Worm (Caenorhabditis elegans) whole organism, early embryonic: Measurements from ENCODE around the gene ran-1.

Experiments used
- F13C5.2 ChIP-seq: sonication (generic microtip); optimal IDR thresholded peaks from 2 replicates; lab custom pipeline; 2017; ENCODE audit warnings: mild to moderate bottlenecking, missing genetic modification characterization, inconsistent platforms, missing compliant biosample characterization
- aly-1 ChIP-seq: sonication (generic microtip); optimal IDR thresholded peaks from 2 replicates; lab custom pipeline; 2016; ENCODE audit warnings: missing genetic modification characterization, missing compliant biosample characterization
- ama-1 ChIP-seq: fragments of 150-350 bp; optimal IDR thresholded peaks from 2 replicates; lab custom pipeline; 2014
- ceh-13 ChIP-seq: fragments of 200-800 bp; sonication (Bioruptor generic); optimal IDR thresholded peaks from 2 replicates; lab custom pipeline; 2018; ENCODE audit warnings: mild to moderate bottlenecking, missing genetic modification characterization, missing compliant biosample characterization
- ceh-36 ChIP-seq: sonication (generic microtip); optimal IDR thresholded peaks from 2 replicates; lab custom pipeline; 2016; ENCODE audit warnings: missing genetic modification characterization, inconsistent platforms, missing compliant biosample characterization
- ets-7 ChIP-seq: sonication (generic microtip); optimal IDR thresholded peaks from 2 replicates; lab custom pipeline; 2016; ENCODE audit warnings: missing genotype, missing genetic modification characterization, missing compliant biosample characterization
- flt-1 ChIP-seq: fragments of 200-800 bp; sonication (Bioruptor generic); IDR thresholded peaks from 2 replicates; pipeline ENCODE4 v1.3.6; 2022; ENCODE audit warnings: missing genetic modification characterization, missing compliant biosample characterization
- hmbx-1 ChIP-seq: sonication (generic microtip); optimal IDR thresholded peaks from 2 replicates; lab custom pipeline; 2016; ENCODE audit warnings: mild to moderate bottlenecking, missing genetic modification characterization, missing compliant biosample characterization
- hmg-4 ChIP-seq: fragments of 200-800 bp; sonication (Bioruptor generic); optimal IDR thresholded peaks from 2 replicates; lab custom pipeline; 2018; ENCODE audit warnings: mild to moderate bottlenecking, missing genetic modification characterization, missing compliant biosample characterization
- hnd-1 ChIP-seq: sonication (generic microtip); optimal IDR thresholded peaks from 2 replicates; lab custom pipeline; 2016; ENCODE audit warnings: missing genetic modification characterization, missing compliant biosample characterization
- pes-1 ChIP-seq: fragments of 200-800 bp; sonication (Bioruptor generic); IDR thresholded peaks from 2 replicates; pipeline ENCODE4 v1.3.6; 2022; ENCODE audit warnings: missing genetic modification reagents, missing genetic modification characterization, missing compliant biosample characterization
- scrt-1 ChIP-seq: fragments of 200-800 bp; sonication (Bioruptor generic); IDR thresholded peaks from 2 replicates; pipeline ENCODE4 v1.3.6; 2022; ENCODE audit warnings: missing genetic modification characterization, missing compliant biosample characterization
- sea-1 ChIP-seq: fragments of 200-800 bp; sonication (Bioruptor generic); conservative IDR thresholded peaks from 2 replicates; pipeline ENCODE4 v1.3.6; 2022; ENCODE audit warnings: missing genetic modification characterization, missing compliant biosample characterization
- tbx-11 ChIP-seq: fragments of 200-800 bp; sonication (Bioruptor generic); IDR thresholded peaks from 2 replicates; pipeline ENCODE4 v1.3.6; 2022; ENCODE audit warnings: missing genetic modification characterization, missing compliant biosample characterization
- tbx-37 ChIP-seq: fragments of 200-800 bp; sonication (Bioruptor generic); conservative IDR thresholded peaks from 2 replicates; pipeline ENCODE4 v1.3.6; 2022; ENCODE audit warnings: missing genetic modification reagents, missing genetic modification characterization, missing compliant biosample characterization
- tra-4 ChIP-seq: sonication (generic microtip); optimal IDR thresholded peaks from 2 replicates; lab custom pipeline; 2017; ENCODE audit warnings: missing genetic modification characterization, missing compliant biosample characterization

ran-1 gene

DNA sequence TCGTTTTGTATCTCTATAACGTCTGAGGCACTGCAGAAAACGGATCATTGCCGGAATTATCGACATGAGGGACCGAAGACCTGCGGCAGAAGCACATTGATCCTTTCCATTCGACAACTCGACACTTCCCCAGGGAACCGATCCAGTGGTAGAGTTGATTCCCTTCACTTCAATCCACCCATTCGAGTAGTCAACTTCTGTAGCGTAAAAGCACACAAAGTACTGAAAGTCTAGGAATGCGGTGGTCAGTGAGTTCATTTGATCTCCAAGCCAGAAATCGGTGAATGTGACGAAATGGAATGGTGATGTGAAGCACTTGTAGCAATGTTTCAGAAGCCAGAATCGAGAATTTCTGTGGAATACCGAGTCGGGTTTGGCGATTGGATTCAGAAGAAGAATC is 43.0 kb downstream of the ran-1 start:
- TF ChIP-seq tbx-37 (no peak), scrt-1 (no peak), hmbx-1 (tag; lab: Kevin White, UChicago) (no peak), ceh-13 (GFP tag; lab: Kevin White, UChicago) (no peak), aly-1 (tag; lab: Kevin White, UChicago) (no peak), hnd-1 (tag; lab: Kevin White, UChicago) (no peak), hmg-4 (GFP tag; lab: Kevin White, UChicago) (no peak), ama-1 (no peak), F13C5.2 (tag; lab: Kevin White, UChicago) (no peak), tbx-11 (GFP tag; lab: Robert Waterston, UW) (no peak), flt-1 (GFP tag; lab: Robert Waterston, UW) (no peak), sea-1 (no peak), ceh-36 (no peak), ets-7 (no peak), pes-1 (GFP tag; lab: Robert Waterston, UW) (no peak)

DNA sequence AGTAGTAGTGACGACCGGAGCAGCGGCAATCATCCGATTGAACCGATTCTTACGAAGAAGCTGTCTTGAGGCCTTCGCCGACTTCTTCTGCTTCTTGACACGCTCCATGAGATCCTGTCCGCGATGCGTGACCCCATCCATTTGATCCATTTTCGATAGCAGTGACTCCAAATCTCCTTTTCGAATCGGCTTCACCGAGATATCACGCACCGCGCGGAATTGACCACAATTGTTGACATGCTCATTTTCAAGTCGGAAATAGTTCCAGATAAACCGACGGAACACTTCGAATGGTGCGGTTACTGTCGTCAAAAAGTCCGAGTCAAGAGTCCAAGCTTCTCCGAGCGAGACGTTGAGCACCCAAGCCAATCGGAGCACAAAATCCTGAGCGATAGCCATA is 43.7 kb downstream of the ran-1 start:
- TF ChIP-seq scrt-1: no peak
- TF ChIP-seq pes-1 (GFP tag; lab: Robert Waterston, UW): no peak
- no peak for TF ChIP-seq aly-1 (tag; lab: Kevin White, UChicago)
- no peak for TF ChIP-seq sea-1
- TF ChIP-seq ceh-36: no peak
- no peak for TF ChIP-seq hmbx-1 (tag; lab: Kevin White, UChicago)
- no peak for TF ChIP-seq F13C5.2 (tag; lab: Kevin White, UChicago)
- no peak for TF ChIP-seq ceh-13 (GFP tag; lab: Kevin White, UChicago)
- TF ChIP-seq hnd-1 (tag; lab: Kevin White, UChicago): no peak
- no peak for TF ChIP-seq ets-7
- no peak for TF ChIP-seq tbx-11 (GFP tag; lab: Robert Waterston, UW)
- TF ChIP-seq tra-4 (tag; lab: Kevin White, UChicago): no peak
- no peak for TF ChIP-seq hmg-4 (GFP tag; lab: Kevin White, UChicago)
- TF ChIP-seq ama-1: no peak

DNA sequence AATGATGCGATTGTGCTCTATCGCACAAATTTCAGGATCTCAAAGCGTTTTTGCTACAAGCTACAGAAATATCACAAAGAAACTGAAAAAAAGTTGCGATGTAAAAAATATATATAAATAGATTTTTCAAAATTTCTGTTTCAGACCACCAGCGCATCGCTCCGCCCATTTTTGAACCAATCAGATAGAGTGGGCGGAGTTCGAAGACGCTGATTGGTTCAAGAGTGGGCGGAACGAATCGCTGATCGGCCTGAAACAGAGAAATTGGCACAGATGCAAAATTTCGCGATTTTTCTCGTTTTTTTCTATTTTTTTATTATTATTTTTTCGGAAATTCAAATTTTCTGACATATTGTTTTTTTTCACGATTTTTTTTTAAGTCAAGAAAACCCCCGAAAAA is 44.7 kb downstream of the ran-1 start:
- TF ChIP-seq sea-1 (no peak), hmg-4 (GFP tag; lab: Kevin White, UChicago) (no peak), hmbx-1 (tag; lab: Kevin White, UChicago) (no peak), tra-4 (tag; lab: Kevin White, UChicago) (no peak), pes-1 (GFP tag; lab: Robert Waterston, UW) (no peak), scrt-1 (no peak), aly-1 (tag; lab: Kevin White, UChicago) (no peak), tbx-37 (no peak), ceh-13 (GFP tag; lab: Kevin White, UChicago) (no peak), F13C5.2 (tag; lab: Kevin White, UChicago) (no peak), tbx-11 (GFP tag; lab: Robert Waterston, UW) (no peak)

DNA sequence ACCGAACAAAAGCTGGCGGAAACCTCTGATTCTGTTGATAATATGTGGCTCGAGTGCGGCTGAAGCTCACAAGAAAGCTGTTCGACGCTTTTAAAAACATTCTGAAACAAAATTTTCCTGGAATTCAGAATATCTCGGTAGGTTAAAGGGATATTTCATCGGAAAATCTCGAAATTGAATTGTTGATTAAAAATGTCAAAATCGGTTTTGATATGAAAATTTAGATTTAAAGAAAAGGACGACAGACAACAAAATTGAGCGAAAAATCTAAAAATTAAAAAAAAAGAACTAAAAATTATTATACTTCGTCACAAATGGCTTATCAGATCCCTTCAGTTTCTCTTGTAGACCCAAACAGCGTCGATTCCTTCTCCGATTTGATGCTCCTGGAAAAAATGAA is 47.1 kb downstream of the ran-1 start, which contains the start of gene Y39A1A.20:
Gene Y39A1A.20 (minus strand): TSS at position 101 of the 400 bp plus-strand sequence.
- TF ChIP-seq tra-4 (tag; lab: Kevin White, UChicago) (no peak), hmg-4 (GFP tag; lab: Kevin White, UChicago) (no peak)
